Fruit fly (Drosophila melanogaster) whole organism, prepupa: ENCODE data around the gene Hira.
A peak's percentile ranks its signal among the peaks of the same experiment; 100 is the strongest.

Source experiments
- Blimp-1 ChIP-seq: fragments of 200-800 bp; sonication (Bioruptor generic); optimal IDR thresholded peaks from 3 replicates; lab custom pipeline; 2017; ENCODE audit warnings: missing biosample characterization, missing genetic modification characterization, mild to moderate bottlenecking, moderate library complexity, missing genetic modification reagents
- CG10631 ChIP-seq: fragments of 200-800 bp; sonication (Bioruptor generic); optimal IDR thresholded peaks from 2 replicates; lab custom pipeline; 2016; ENCODE audit warnings: missing biosample characterization, missing genetic modification characterization
- CG11294 ChIP-seq: fragments of 200-800 bp; sonication (Bioruptor generic); IDR thresholded peaks from 2 replicates; pipeline ENCODE4 v1.3.6; 2022; ENCODE audit warnings: missing biosample characterization, missing genetic modification characterization
- CG11762 ChIP-seq: fragments of 200-800 bp; sonication (Bioruptor generic); optimal IDR thresholded peaks from 3 replicates; lab custom pipeline; 2016; ENCODE audit warnings: missing biosample characterization, missing genetic modification characterization; ENCODE audit not compliant: insufficient read depth
- CG11902 ChIP-seq: fragments of 200-800 bp; sonication (Bioruptor generic); optimal IDR thresholded peaks from 3 replicates; lab custom pipeline; 2016; ENCODE audit warnings: missing biosample characterization, missing genetic modification characterization
- CG15336 ChIP-seq: fragments of 200-800 bp; sonication (Bioruptor generic); IDR thresholded peaks from 2 replicates; pipeline ENCODE4 v1.3.6; 2022; ENCODE audit warnings: missing biosample characterization, missing genetic modification characterization
- CG1621 ChIP-seq: fragments of 200-800 bp; sonication (Bioruptor generic); optimal IDR thresholded peaks from 3 replicates; lab custom pipeline; 2018; ENCODE audit warnings: missing biosample characterization, mild to moderate bottlenecking, missing genetic modification characterization
- CG3032 ChIP-seq: fragments of 200-800 bp; optimal IDR thresholded peaks from 2 replicates; lab custom pipeline; 2019; ENCODE audit warnings: missing biosample characterization, mild to moderate bottlenecking, missing genetic modification characterization, moderate library complexity
- CG31627 ChIP-seq: fragments of 200-800 bp; sonication (Bioruptor generic); optimal IDR thresholded peaks from 3 replicates; lab custom pipeline; 2016; ENCODE audit warnings: missing biosample characterization, missing genetic modification characterization
- CG32006 ChIP-seq: fragments of 200-800 bp; sonication (Bioruptor generic); optimal IDR thresholded peaks from 3 replicates; lab custom pipeline; 2017; ENCODE audit warnings: missing biosample characterization, mild to moderate bottlenecking, missing genetic modification characterization
- CG34406 ChIP-seq: fragments of 200-800 bp; sonication (Bioruptor generic); optimal IDR thresholded peaks from 3 replicates; lab custom pipeline; 2016; ENCODE audit warnings: missing biosample characterization, missing genetic modification characterization
- CG3919 ChIP-seq: fragments of 200-800 bp; sonication (Bioruptor generic); optimal IDR thresholded peaks from 3 replicates; lab custom pipeline; 2016; ENCODE audit warnings: missing biosample characterization, missing genetic modification characterization
- CG4318 ChIP-seq: fragments of 200-800 bp; sonication (Bioruptor generic); optimal IDR thresholded peaks from 3 replicates; lab custom pipeline; 2017; ENCODE audit warnings: missing biosample characterization, mild to moderate bottlenecking, missing genetic modification characterization
- CG6163 ChIP-seq: fragments of 200-800 bp; sonication (Bioruptor generic); IDR thresholded peaks from 3 replicates; pipeline ENCODE4 v1.3.6; 2022; ENCODE audit warnings: missing biosample characterization, missing genetic modification characterization
- CG6276 ChIP-seq: fragments of 200-800 bp; sonication (Bioruptor generic); optimal IDR thresholded peaks from 2 replicates; lab custom pipeline; 2017; ENCODE audit warnings: missing biosample characterization, mild to moderate bottlenecking, missing genetic modification characterization
- CG6792 ChIP-seq: fragments of 200-800 bp; sonication (Bioruptor generic); optimal IDR thresholded peaks from 3 replicates; lab custom pipeline; 2016; ENCODE audit warnings: missing biosample characterization, missing genetic modification characterization
- CG6808 ChIP-seq: fragments of 200-800 bp; sonication (Bioruptor generic); optimal IDR thresholded peaks from 3 replicates; lab custom pipeline; 2017; ENCODE audit warnings: missing biosample characterization, missing genetic modification characterization, mild to moderate bottlenecking, moderate library complexity, missing genetic modification reagents
- CG8319 ChIP-seq: fragments of 200-800 bp; sonication (Bioruptor generic); optimal IDR thresholded peaks from 3 replicates; lab custom pipeline; 2016; ENCODE audit warnings: missing biosample characterization, missing genetic modification characterization
- CG8632 ChIP-seq: fragments of 200-800 bp; sonication (Bioruptor generic); optimal IDR thresholded peaks from 3 replicates; lab custom pipeline; 2016; ENCODE audit warnings: missing biosample characterization, missing genetic modification characterization
- CG9139 ChIP-seq: fragments of 200-800 bp; sonication (Bioruptor generic); optimal IDR thresholded peaks from 3 replicates; lab custom pipeline; 2017; ENCODE audit warnings: missing biosample characterization, mild to moderate bottlenecking, missing genetic modification characterization
- Eip75B ChIP-seq: fragments of 200-800 bp; sonication (Bioruptor generic); optimal IDR thresholded peaks from 3 replicates; lab custom pipeline; 2016; ENCODE audit warnings: missing biosample characterization, missing genetic modification characterization
- Eip93F ChIP-seq: fragments of 200-800 bp; sonication (Bioruptor generic); optimal IDR thresholded peaks from 2 replicates; lab custom pipeline; 2016; ENCODE audit warnings: missing biosample characterization, mild to moderate bottlenecking, missing genetic modification characterization
- Ets21C ChIP-seq: fragments of 200-800 bp; sonication (Bioruptor generic); optimal IDR thresholded peaks from 3 replicates; lab custom pipeline; 2016; ENCODE audit warnings: missing biosample characterization, missing genetic modification characterization
- Ets96B ChIP-seq: fragments of 200-800 bp; optimal IDR thresholded peaks from 2 replicates; lab custom pipeline; 2019; ENCODE audit warnings: missing biosample characterization, mild to moderate bottlenecking, missing genetic modification characterization, moderate library complexity
- Gug ChIP-seq: fragments of 200-800 bp; sonication (Bioruptor generic); IDR thresholded peaks from 2 replicates; pipeline ENCODE4 v1.3.6; 2022; ENCODE audit warnings: missing biosample characterization, missing genetic modification characterization
- Hr38 ChIP-seq: sonication (Bioruptor generic); optimal IDR thresholded peaks from 2 replicates; lab custom pipeline; 2016; ENCODE audit warnings: missing biosample characterization, missing genetic modification characterization
- Hr39 ChIP-seq: fragments of 200-800 bp; sonication (Bioruptor generic); optimal IDR thresholded peaks from 2 replicates; lab custom pipeline; 2016; ENCODE audit warnings: missing biosample characterization, missing genetic modification characterization
- Lpt ChIP-seq: fragments of 200-800 bp; sonication (Bioruptor generic); optimal IDR thresholded peaks from 3 replicates; lab custom pipeline; 2016; ENCODE audit warnings: missing biosample characterization, missing genetic modification characterization
- Met ChIP-seq: fragments of 200-800 bp; sonication (Bioruptor generic); optimal IDR thresholded peaks from 3 replicates; lab custom pipeline; 2016; ENCODE audit warnings: missing biosample characterization, missing genetic modification characterization
- Smox ChIP-seq: fragments of 200-800 bp; sonication (Bioruptor generic); optimal IDR thresholded peaks from 3 replicates; lab custom pipeline; 2016; ENCODE audit warnings: missing biosample characterization, missing genetic modification characterization
- Sox102F ChIP-seq: fragments of 200-800 bp; sonication (Bioruptor generic); optimal IDR thresholded peaks from 2 replicates; lab custom pipeline; 2016; ENCODE audit warnings: missing biosample characterization, mild to moderate bottlenecking, missing genetic modification characterization
- achi ChIP-seq: fragments of 200-800 bp; sonication (Bioruptor generic); optimal IDR thresholded peaks from 3 replicates; lab custom pipeline; 2016; ENCODE audit warnings: missing biosample characterization, missing genetic modification characterization
- acj6 ChIP-seq: fragments of 200-800 bp; sonication (Bioruptor generic); optimal IDR thresholded peaks from 3 replicates; lab custom pipeline; 2016; ENCODE audit warnings: missing biosample characterization, missing genetic modification characterization
- cyc ChIP-seq: fragments of 200-800 bp; sonication (Bioruptor generic); optimal IDR thresholded peaks from 3 replicates; lab custom pipeline; 2016; ENCODE audit warnings: missing biosample characterization, missing genetic modification characterization
- dsx ChIP-seq: fragments of 200-800 bp; optimal IDR thresholded peaks from 3 replicates; lab custom pipeline; 2019; ENCODE audit warnings: missing biosample characterization, mild to moderate bottlenecking, missing genetic modification characterization, moderate library complexity; ENCODE audit not compliant: poor library complexity, severe bottlenecking
- fd59A ChIP-seq: fragments of 200-800 bp; sonication (Bioruptor generic); optimal IDR thresholded peaks from 2 replicates; lab custom pipeline; 2017; ENCODE audit warnings: missing biosample characterization, mild to moderate bottlenecking, missing genetic modification characterization, missing genetic modification reagents
- fd85E ChIP-seq: fragments of 200-800 bp; sonication (Bioruptor generic); optimal IDR thresholded peaks from 3 replicates; lab custom pipeline; 2016; ENCODE audit warnings: missing biosample characterization, missing genetic modification characterization
- fkh ChIP-seq: fragments of 200-800 bp; sonication (Bioruptor generic); optimal IDR thresholded peaks from 3 replicates; lab custom pipeline; 2017; ENCODE audit warnings: missing biosample characterization, mild to moderate bottlenecking, missing genetic modification characterization, moderate library complexity
- lz ChIP-seq: fragments of 200-800 bp; sonication (Bioruptor generic); optimal IDR thresholded peaks from 3 replicates; lab custom pipeline; 2016; ENCODE audit warnings: missing biosample characterization, missing genetic modification characterization
- net ChIP-seq: fragments of 200-800 bp; sonication (Bioruptor generic); optimal IDR thresholded peaks from 3 replicates; lab custom pipeline; 2016; ENCODE audit warnings: missing biosample characterization, missing genetic modification characterization
- pdm3 ChIP-seq: fragments of 200-800 bp; sonication (Bioruptor generic); optimal IDR thresholded peaks from 3 replicates; lab custom pipeline; 2016; ENCODE audit warnings: missing biosample characterization, missing genetic modification characterization
- spab ChIP-seq: fragments of 200-800 bp; sonication (Bioruptor generic); optimal IDR thresholded peaks from 2 replicates; lab custom pipeline; 2017; ENCODE audit warnings: missing biosample characterization, mild to moderate bottlenecking, missing genetic modification characterization, missing genetic modification reagents
- ss ChIP-seq, 2 experiments: fragments of 200-800 bp; sonication (Bioruptor generic); optimal IDR thresholded peaks; 2 replicates in 1 of 2; 3 replicates in 1 of 2; lab custom pipeline; 2017 to 2018; ENCODE audit warnings: mild to moderate bottlenecking in 2 of 2, missing biosample characterization in 2 of 2, missing genetic modification characterization in 2 of 2, moderate library complexity in 1 of 2
- svp ChIP-seq: fragments of 200-800 bp; sonication (Bioruptor generic); peaks from one replicate; lab custom pipeline; 2016; ENCODE audit warnings: missing biosample characterization, missing genetic modification characterization
- topi ChIP-seq: fragments of 200-800 bp; sonication (Bioruptor generic); optimal IDR thresholded peaks from 3 replicates; lab custom pipeline; 2016; ENCODE audit warnings: missing biosample characterization, missing genetic modification characterization

The Hira gene

dm6 chrX:7691947-7692739 is 29.8 kb upstream of the Hira start (continued):
- TF ChIP-seq CG6276 (GFP tag; lab: Kevin White, UChicago), result peak; percentile 95
- TF ChIP-seq CG15336 (GFP tag; lab: Robert Waterston, UW), result peak; percentile 88
- peak; percentile 79 for TF ChIP-seq acj6 (GFP tag; lab: Kevin White, UChicago)
- TF ChIP-seq CG3919 (GFP tag; lab: Kevin White, UChicago), result peak; percentile 81
- TF ChIP-seq CG31627 (GFP tag; lab: Kevin White, UChicago), result peak; percentile 82
- TF ChIP-seq CG9139 (GFP tag; lab: Kevin White, UChicago), result peak; percentile 93
- TF ChIP-seq Ets21C (GFP tag; lab: Kevin White, UChicago), result peak; percentile 79
- TF ChIP-seq Lpt (GFP tag; lab: Kevin White, UChicago), result peak; percentile 83
- peak; percentile 87 for TF ChIP-seq Ets96B (tag; lab: Kevin White, UChicago)
- peak; percentile 80 for TF ChIP-seq cyc (GFP tag; lab: Kevin White, UChicago)
- peak; percentile 85 for TF ChIP-seq CG3032
- TF ChIP-seq lz (GFP tag; lab: Kevin White, UChicago), result peak; percentile 86
- TF ChIP-seq CG10631 (GFP tag; lab: Kevin White, UChicago), result peak; percentile 77
- no peak for TF ChIP-seq Hr38 (GFP tag; lab: Kevin White, UChicago)
- peak; percentile 90 for TF ChIP-seq CG11762 (GFP tag; lab: Kevin White, UChicago)
- TF ChIP-seq svp (GFP tag; lab: Kevin White, UChicago), result peak; percentile 96
- TF ChIP-seq CG6163 (GFP tag; lab: Robert Waterston, UW), result peak; percentile 78; the same call in 2 of the 3 replicates
- peak; percentile 90 for TF ChIP-seq CG6792 (GFP tag; lab: Kevin White, UChicago)
- no peak for TF ChIP-seq fd85E
- peak; percentile 81 for TF ChIP-seq Eip75B (GFP tag; lab: Kevin White, UChicago)
- TF ChIP-seq, all 60 proteins: peak for 58

dm6 chrX:7692740-7693064 is 29.2 kb upstream of the Hira start:
- peak; percentile 34 for TF ChIP-seq CG11902 (GFP tag; lab: Kevin White, UChicago)
- peak; percentile 75 for TF ChIP-seq topi
- peak; percentile 33 for TF ChIP-seq CG34406 (GFP tag; lab: Kevin White, UChicago)
- peak; percentile 70 for TF ChIP-seq pdm3 (GFP tag; lab: Kevin White, UChicago)
- no peak for TF ChIP-seq CG8319 (GFP tag; lab: Kevin White, UChicago)
- TF ChIP-seq fd59A (GFP tag; lab: Kevin White, UChicago), result peak; percentile 43
- TF ChIP-seq fkh (GFP tag; lab: Kevin White, UChicago), result no peak
- TF ChIP-seq CG31627 (GFP tag; lab: Kevin White, UChicago), result peak; percentile 71
- peak; percentile 75 for TF ChIP-seq CG32006 (GFP tag; lab: Kevin White, UChicago)
- peak; percentile 12 for TF ChIP-seq CG1621 (tag; lab: Kevin White, UChicago)
- TF ChIP-seq Ets96B (tag; lab: Kevin White, UChicago), result peak; percentile 57
- peak; percentile 61 for TF ChIP-seq CG6792 (GFP tag; lab: Kevin White, UChicago)
- TF ChIP-seq CG3919 (GFP tag; lab: Kevin White, UChicago), result peak; percentile 71
- TF ChIP-seq Ets21C (GFP tag; lab: Kevin White, UChicago), result peak; percentile 35
- peak; percentile 67 for TF ChIP-seq cyc (GFP tag; lab: Kevin White, UChicago)
- peak; percentile 55 for TF ChIP-seq Smox (GFP tag; lab: Kevin White, UChicago)
- TF ChIP-seq Sox102F (GFP tag; lab: Kevin White, UChicago), result peak; percentile 50
- no peak for TF ChIP-seq Hr38 (GFP tag; lab: Kevin White, UChicago)
- TF ChIP-seq CG4318, result peak; percentile 35
- peak; percentile 89 for TF ChIP-seq CG6163 (GFP tag; lab: Robert Waterston, UW)
- TF ChIP-seq CG9139 (GFP tag; lab: Kevin White, UChicago), result no peak
- no peak for TF ChIP-seq ss (GFP tag; optimal IDR thresholded peaks at IDR 0.05; lab: Kevin White, UChicago)
- TF ChIP-seq fd85E, result no peak
- peak; percentile 57 for TF ChIP-seq Gug (GFP tag; lab: Robert Waterston, UW)
- TF ChIP-seq CG8632 (GFP tag; lab: Kevin White, UChicago), result peak; percentile 53
- no peak for TF ChIP-seq Blimp-1 (GFP tag; lab: Kevin White, UChicago)
- peak; percentile 73 for TF ChIP-seq CG11294
- TF ChIP-seq CG3032, result peak; percentile 19
- peak; percentile 69 for TF ChIP-seq achi (GFP tag; lab: Kevin White, UChicago)
- peak; percentile 23 for TF ChIP-seq net (GFP tag; lab: Kevin White, UChicago)
- TF ChIP-seq svp (GFP tag; lab: Kevin White, UChicago), result peak; percentile 85
- peak; percentile 81 for TF ChIP-seq lz (GFP tag; lab: Kevin White, UChicago)
- TF ChIP-seq Hr39 (GFP tag; lab: Kevin White, UChicago), result peak; percentile 78
- TF ChIP-seq spab (GFP tag; lab: Kevin White, UChicago), result no peak
- TF ChIP-seq CG6808 (GFP tag; lab: Kevin White, UChicago), result no peak
- TF ChIP-seq CG15336 (GFP tag; lab: Robert Waterston, UW), result peak; percentile 80
- TF ChIP-seq dsx (GFP tag; lab: Kevin White, UChicago), result no peak
- TF ChIP-seq Met (GFP tag; lab: Kevin White, UChicago), result peak; percentile 86
- no peak for TF ChIP-seq CG6276 (GFP tag; lab: Kevin White, UChicago)
- no peak for TF ChIP-seq Eip93F (GFP tag; lab: Kevin White, UChicago)
